Worm (Caenorhabditis elegans): ENCODE measurements around the gene glb-34.

The glb-34 gene

ce11 chrIV:14610942-14611724 lies 38.6 kb upstream of the glb-34 start (continued):
- TF ChIP-seq vab-7 (GFP tag; IDR thresholded peaks at IDR 0.05): 0 out of 2 replicates have a peak, but pooled peaks have one; percentile 14
- TF ChIP-seq aha-1 (tag): peak; percentile 98
- no peak for TF ChIP-seq Y5F2A.4 (GFP tag; optimal IDR thresholded peaks at IDR 0.05)
- peak; percentile 45 for TF ChIP-seq mes-2 (tag; optimal IDR thresholded peaks at IDR 0.05; ENCODE audit: poor library complexity, severe bottlenecking)
- TF ChIP-seq zip-11 (GFP tag; IDR thresholded peaks at IDR 0.05): no peak
- TF ChIP-seq R02D3.7 (tag; optimal IDR thresholded peaks at IDR 0.05): no peak
- peak; percentile 33 for TF ChIP-seq lir-3 (tag; optimal IDR thresholded peaks at IDR 0.05)
- TF ChIP-seq nhr-48 (tag; optimal IDR thresholded peaks at IDR 0.05): peak; percentile 93
- TF ChIP-seq lin-13 (GFP tag; optimal IDR thresholded peaks at IDR 0.05): peak; percentile 22
- peak; percentile 36 to 61 for TF ChIP-seq lsy-2 (tag; optimal IDR thresholded peaks at IDR 0.05)
- TF ChIP-seq hlh-30 (tag; optimal IDR thresholded peaks at IDR 0.05; ENCODE audit: insufficient read depth): peak; percentile 83
- 0 out of 4 replicates have a peak, but pooled peaks of 1 of the 2 experiments have one; percentile 34 for TF ChIP-seq madf-5 (GFP tag; IDR thresholded peaks at IDR 0.05)
- peak; percentile 6 for TF ChIP-seq rbr-2 (tag; optimal IDR thresholded peaks at IDR 0.05)
- TF ChIP-seq tra-1 (GFP tag; IDR thresholded peaks at IDR 0.05): peak; percentile 36; the same call in 1 of the 2 replicates
- peak; percentile 40 for TF ChIP-seq pqm-1 (tag; optimal IDR thresholded peaks at IDR 0.05)
- TF ChIP-seq D1046.2 (GFP tag; IDR thresholded peaks at IDR 0.05): 0 out of 2 replicates have a peak, but pooled peaks have one; percentile 3
- TF ChIP-seq pha-4 (GFP tag; IDR thresholded peaks at IDR 0.05): no peak; the same call in 1 of the 2 replicates
- TF ChIP-seq pha-4 (tag; optimal IDR thresholded peaks at IDR 0.05): peak; percentile 9

ce11 chrIV:14609774-14610173 lies 37.3 kb upstream of the glb-34 start:
- TF ChIP-seq snpc-4 (tag; optimal IDR thresholded peaks at IDR 0.05) (no peak), nhr-41 (GFP tag; IDR thresholded peaks at IDR 0.05) (no peak), lin-1 (GFP tag; IDR thresholded peaks at IDR 0.05) (no peak), snpc-1.2 (GFP tag; IDR thresholded peaks at IDR 0.05) (no peak), dve-1 (tag; optimal IDR thresholded peaks at IDR 0.05; ENCODE audit: insufficient read depth) (peak; percentile 80), fos-1 (tag; optimal IDR thresholded peaks at IDR 0.05) (no peak), tra-1 (GFP tag; IDR thresholded peaks at IDR 0.05) (no peak), hif-1 (tag; optimal IDR thresholded peaks at IDR 0.05) (no peak), F10B5.3 (tag; optimal IDR thresholded peaks at IDR 0.05) (no peak), daf-16 (GFP tag; optimal IDR thresholded peaks at IDR 0.05) (no peak), daf-16 (tag; optimal IDR thresholded peaks at IDR 0.05) (peak; percentile 71), ZK546.5 (tag; optimal IDR thresholded peaks at IDR 0.05) (no peak), spr-3 (GFP tag; optimal IDR thresholded peaks at IDR 0.05) (no peak), pqm-1 (tag; optimal IDR thresholded peaks at IDR 0.05) (peak; percentile 12), nhr-10 (tag; optimal IDR thresholded peaks at IDR 0.05) (no peak), Y105C5A.15 (GFP tag; IDR thresholded peaks at IDR 0.05) (no peak), T26A8.4 (GFP tag; IDR thresholded peaks at IDR 0.05) (no peak), ztf-7 (tag; optimal IDR thresholded peaks at IDR 0.05) (peak; percentile 14), lsy-2 (tag; optimal IDR thresholded peaks at IDR 0.05) (peak in 1 of 2 experiments; percentile 37), F26F4.8 (GFP tag; conservative IDR thresholded peaks at IDR 0.05) (no peak), fkh-10 (GFP tag; optimal IDR thresholded peaks at IDR 0.05) (no peak), nhr-42 (GFP tag; IDR thresholded peaks at IDR 0.05) (no peak), D1046.2 (GFP tag; IDR thresholded peaks at IDR 0.05) (no peak), nhr-11 (tag; optimal IDR thresholded peaks at IDR 0.05) (no peak), ceh-28 (tag; optimal IDR thresholded peaks at IDR 0.05) (no peak), lim-7 (GFP tag; IDR thresholded peaks at IDR 0.05) (no peak), set-16 (GFP tag; IDR thresholded peaks at IDR 0.05) (no peak), pha-4 (GFP tag; IDR thresholded peaks at IDR 0.05) (no peak), pha-4 (tag; optimal IDR thresholded peaks at IDR 0.05) (no peak), daf-8 (GFP tag; IDR thresholded peaks at IDR 0.05) (no peak), ama-1 (optimal IDR thresholded peaks at IDR 0.05) (no peak), madf-9 (GFP tag; conservative IDR thresholded peaks at IDR 0.05) (no peak), mep-1 (tag; optimal IDR thresholded peaks at IDR 0.05) (peak; percentile 36), ZK337.2 (GFP tag; IDR thresholded peaks at IDR 0.05) (no peak), lin-38 (GFP tag; IDR thresholded peaks at IDR 0.05) (no peak), nhr-237 (tag; optimal IDR thresholded peaks at IDR 0.05) (no peak), unc-130 (GFP tag; optimal IDR thresholded peaks at IDR 0.05) (no peak)
